Fruit fly (Drosophila melanogaster) whole organism, larva: ENCODE measurements around the gene Prosbeta3.

Source experiments
- noc ChIP-seq: fragments of 200-800 bp; sonication (Bioruptor generic); optimal IDR thresholded peaks from 3 replicates; lab custom pipeline; 2019; ENCODE audit warnings: missing biosample characterization, mild to moderate bottlenecking, missing genetic modification characterization, moderate library complexity

The Prosbeta3 gene

DNA sequence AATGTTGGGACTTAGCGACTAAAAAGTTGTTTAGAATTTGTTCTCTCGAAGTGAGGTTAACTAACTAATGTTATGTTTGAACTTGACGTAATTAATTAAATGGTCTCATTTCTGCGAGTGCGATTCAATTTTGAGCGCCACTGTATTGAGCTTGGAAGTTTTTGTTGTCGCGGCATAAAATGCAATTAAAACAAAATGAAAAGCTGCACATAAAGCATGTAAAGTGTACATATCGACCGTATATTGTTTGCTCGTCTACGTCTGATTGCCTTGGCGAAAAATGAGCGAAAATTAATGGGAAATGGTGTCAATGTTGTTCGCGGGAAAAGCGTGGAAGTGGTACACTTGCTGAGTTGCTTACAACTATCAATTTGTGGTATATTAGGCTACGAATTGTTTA, 10.8 kb upstream of the Prosbeta3 start:
- no peak for TF ChIP-seq noc (tag; lab: Kevin White, UChicago)

DNA sequence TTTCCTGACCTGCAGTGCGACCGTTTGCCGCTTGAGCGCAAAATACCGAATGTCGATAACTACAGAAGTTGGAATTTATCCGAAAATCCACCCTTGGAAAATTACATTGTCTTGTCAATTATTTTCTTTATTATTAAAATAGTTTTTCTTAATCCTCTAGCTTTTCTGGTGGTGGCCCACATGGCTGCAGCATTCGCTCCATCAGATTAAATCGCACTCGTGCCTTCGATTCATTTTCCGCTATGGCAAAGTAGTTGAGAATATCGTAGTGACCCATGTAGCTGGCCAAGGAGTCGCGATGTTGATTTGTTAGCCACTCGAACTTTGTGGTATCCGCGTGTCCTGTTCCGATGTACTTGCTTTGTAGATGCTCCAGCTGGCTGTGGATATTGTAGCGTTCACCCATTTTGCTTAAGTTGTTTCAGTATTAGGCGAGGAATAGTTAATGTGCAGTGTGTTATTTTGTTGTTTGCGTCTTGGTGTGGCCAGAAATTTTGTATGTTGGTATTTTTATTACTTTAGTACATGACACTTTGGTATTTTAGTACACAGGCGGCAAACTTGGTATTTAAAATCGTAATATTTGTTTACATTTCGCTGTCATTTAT, 8.9 kb upstream of the Prosbeta3 start, which contains the start of the genes Kcmf1, Sf3b5 and CG11986:
TSS of gene Kcmf1 (minus strand) at position 51 of the 608 bp plus-strand sequence.
TSS of gene Sf3b5 (minus strand) at position 483 of the 608 bp plus-strand sequence.
TSS of gene CG11986 (plus strand) at position 588 of the 608 bp plus-strand sequence.
- no peak for TF ChIP-seq noc (tag; lab: Kevin White, UChicago)

DNA sequence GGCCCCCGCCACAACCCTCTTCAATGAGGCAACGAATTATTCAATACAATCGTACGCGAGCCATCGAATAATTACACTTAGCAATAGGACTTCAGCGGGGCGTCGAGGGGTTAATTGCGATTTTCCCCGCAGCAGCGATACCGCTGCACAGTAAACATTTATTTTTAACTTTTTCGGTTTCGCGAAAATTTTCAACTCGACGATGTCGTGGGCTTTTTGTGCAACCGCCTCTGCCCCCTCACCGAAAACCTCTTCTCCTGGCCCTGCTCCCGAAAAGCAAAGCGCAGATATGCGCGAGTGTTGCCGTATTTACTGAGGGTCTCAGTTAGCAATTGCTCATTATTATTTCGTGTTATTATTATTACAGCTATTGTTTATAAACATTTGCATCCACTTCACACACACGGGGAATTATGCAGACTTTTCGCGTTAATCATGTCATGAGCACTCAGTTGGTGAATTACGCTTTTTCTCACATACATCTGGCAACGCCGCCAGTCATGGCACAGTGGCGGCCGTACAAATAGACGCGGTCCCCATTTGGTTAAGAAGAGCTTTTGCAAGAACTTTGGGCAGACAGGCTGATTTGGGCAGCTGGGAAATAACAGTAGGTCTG, 7.8 kb upstream of the Prosbeta3 start:
- peak; percentile 75 for TF ChIP-seq noc (tag; lab: Kevin White, UChicago)

DNA sequence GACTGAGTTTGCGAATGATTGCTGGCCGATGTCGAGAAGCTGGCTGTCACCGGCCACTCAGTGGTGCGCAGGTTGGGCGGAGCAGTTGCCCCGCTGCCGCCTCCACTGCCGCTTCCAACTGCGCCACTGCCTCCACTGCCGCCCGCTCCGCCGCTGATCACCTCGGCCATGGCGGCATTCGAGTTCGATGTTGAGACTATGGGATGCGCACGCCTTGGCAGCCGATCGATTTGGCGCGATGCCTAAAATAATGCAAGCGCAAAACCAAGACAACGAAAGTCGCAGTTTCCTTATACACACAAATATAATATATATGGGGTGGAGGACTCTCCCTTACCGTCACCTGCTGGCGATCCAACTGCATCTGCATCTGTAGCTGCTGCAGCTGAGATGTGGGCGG, 5.7 kb upstream of the Prosbeta3 start:
- TF ChIP-seq noc (tag; lab: Kevin White, UChicago): no peak

DNA sequence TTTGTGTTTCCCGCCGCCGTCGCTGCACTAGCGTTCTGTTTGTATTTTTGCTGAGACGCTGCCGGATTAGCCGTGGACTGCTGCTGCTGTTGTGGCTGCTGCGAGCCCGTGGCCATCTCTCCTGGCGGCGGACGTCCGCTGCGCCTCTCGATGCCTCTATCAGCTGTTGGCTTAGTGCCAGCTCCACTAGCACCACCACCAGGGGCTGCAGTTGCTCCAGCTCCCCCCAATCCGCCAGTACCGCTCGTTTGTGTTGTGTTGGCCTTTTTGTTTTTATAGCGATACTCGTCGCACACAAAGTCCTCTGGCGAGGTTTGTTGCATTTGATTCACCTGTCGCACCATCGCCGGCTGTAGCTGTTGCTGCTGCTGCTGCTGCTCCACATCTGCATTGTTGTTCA, 4.7 kb upstream of the Prosbeta3 start:
- TF ChIP-seq noc (tag; lab: Kevin White, UChicago): no peak

DNA sequence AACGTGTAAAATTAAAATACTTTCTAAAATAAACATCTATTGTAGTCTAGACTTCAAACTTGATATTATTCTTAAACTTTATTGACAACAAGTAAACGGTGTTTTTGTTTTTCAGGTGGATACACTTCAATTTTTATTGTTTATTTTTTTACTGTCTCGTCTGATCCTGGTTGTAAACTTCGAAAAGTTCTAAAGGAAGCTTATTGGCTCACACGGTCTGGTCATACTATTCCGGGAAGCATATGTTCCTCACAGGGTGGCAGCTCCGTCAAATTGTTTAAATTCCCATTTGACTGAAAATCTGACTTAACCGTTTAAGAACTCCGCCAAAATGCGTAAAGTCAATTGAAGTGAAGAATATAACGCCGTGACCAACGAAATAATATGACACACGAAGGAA, 2.2 kb upstream of the Prosbeta3 start, which contains the start of gene CG11983:
TSS of gene CG11983 (plus strand) at position 120 of the 400 bp plus-strand sequence.
- no peak for TF ChIP-seq noc (tag; lab: Kevin White, UChicago)

DNA sequence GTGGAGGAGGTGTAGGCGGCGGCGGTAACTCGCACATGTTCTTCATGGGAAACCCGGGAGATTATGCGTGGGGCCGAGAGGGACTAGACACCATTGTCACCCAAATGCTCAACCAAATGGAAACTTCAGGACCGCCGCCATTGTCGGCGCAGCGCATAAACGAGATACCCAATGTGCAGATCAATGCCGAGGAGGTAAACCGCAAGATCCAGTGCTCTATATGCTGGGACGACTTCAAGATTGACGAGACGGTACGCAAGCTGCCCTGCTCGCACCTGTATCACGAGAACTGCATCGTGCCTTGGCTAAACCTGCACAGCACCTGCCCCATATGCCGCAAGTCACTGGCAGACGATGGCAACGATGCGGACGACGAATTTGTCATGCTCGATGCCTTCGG, 1.2 kb upstream of the Prosbeta3 start:
- TF ChIP-seq noc (tag; lab: Kevin White, UChicago): no peak

DNA sequence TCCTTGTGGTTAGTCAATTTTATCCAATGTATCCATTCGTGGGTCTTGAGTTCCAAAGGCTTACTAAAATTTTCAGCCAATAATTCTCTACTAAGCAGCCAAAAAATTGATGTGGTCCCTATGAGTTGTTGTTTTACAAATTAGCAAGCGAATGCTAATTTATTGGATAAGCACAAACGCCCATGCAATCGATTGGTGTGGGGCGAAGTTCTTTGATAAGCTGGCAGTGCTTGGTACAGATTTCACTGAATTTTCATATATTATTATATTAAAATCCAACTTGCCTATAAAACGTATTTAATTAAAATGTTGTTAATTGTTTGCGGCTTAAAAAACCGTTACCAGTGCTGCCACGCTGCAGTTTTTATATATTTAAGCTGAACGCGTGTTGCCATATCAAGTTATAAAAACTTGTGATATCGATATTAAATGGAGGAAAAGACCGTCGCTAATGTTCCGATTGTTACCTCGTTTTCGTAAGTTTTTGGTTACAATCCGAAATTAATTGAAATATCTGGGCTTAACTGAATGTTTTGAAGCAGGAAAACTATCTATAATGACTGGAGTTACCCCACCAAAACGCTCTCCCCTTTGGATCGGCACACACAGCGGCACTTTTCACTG, 2.3 kb downstream of the Prosbeta3 start, which contains the start of the genes CG31100 and CG11980:
TSS of gene CG31100 (minus strand) at position 51 of the 624 bp plus-strand sequence.
TSS of gene CG11980 (plus strand) at position 418 of the 624 bp plus-strand sequence.
- no peak for TF ChIP-seq noc (tag; lab: Kevin White, UChicago)

DNA sequence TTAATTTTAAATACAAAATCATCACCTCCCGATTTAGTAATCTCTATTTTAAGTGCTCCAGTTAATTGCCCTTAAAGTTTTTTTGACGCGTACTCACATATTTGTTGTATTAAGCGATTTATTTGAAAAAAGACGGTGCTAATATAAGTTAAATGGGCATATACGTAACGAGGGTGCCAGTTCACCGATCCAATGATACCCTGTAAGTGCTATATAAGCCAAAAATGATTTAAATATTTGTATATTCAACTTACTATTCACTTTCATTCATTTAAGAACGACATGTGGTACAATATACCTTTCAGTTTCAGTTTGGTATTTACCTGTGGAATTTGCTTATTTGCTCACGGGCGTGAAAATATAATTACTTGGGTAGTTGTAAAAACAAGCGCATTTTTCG, 3.5 kb downstream of the Prosbeta3 start:
- no peak for TF ChIP-seq noc (tag; lab: Kevin White, UChicago)

DNA sequence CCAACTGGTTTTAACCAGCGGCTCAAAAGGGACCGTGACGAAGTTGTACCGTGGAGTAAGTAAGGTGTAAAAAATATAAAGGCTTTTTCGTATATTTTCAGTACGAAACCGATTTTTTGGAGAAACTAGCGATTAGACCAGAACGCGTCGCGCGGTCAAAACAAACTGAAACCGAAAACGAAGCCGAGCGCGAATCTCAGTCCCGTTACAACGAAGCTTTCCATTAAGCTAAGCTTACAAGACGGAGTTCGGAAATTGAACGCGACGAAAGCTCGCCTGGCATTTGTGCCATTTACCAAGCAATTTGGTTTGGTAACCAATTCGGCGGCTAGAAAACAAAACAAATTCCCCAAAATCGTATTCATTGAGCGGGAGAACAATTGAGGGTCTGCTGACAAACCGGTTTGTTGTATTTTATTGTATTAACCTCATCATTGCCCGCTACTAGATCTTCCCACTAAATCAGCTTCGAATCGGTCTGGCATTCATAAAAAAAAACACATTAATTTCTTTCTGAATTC, 4.2 kb downstream of the Prosbeta3 start:
- TF ChIP-seq noc (tag; lab: Kevin White, UChicago): no peak

DNA sequence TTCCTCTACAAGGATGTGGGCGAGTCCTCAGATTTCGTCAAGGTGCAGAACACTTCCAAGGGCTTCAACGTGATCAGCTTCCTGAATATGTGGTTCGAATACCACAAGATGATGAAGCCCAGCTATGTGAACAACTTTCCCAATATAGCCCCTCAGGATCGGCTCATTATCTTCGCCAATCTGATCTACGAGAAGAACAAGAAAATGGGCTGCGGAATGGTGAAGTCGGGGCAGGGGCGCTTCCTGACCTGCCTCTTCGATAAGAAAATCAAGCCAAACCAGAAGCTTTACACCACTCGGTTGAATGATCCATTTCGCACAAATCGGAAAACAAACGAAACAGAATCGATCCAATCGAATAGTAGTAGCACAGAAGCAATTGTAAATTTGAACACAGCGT, 7.8 kb downstream of the Prosbeta3 start:
- TF ChIP-seq noc (tag; lab: Kevin White, UChicago): no peak

DNA sequence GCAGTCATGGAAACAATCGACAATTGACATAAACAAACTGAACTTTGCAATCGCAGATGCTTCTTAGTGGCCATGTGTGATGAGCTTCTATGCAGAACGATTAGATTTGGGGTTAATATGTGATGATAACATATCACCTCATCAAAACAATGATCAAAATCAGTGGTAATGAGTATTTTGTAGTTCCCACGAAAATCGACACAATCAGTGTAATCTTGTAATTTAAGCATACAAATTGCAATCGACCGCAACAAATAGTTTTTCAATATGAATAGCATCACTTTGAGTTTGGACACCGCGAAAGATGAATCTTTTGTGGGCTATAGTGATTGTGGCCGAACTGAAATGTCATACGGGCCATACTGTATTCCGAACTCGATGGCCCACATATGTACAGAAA, 8.6 kb downstream of the Prosbeta3 start, which contains the start of gene CG11977:
TSS of gene CG11977 (plus strand) at position 301 of the 400 bp plus-strand sequence.
- no peak for TF ChIP-seq noc (tag; lab: Kevin White, UChicago)

DNA sequence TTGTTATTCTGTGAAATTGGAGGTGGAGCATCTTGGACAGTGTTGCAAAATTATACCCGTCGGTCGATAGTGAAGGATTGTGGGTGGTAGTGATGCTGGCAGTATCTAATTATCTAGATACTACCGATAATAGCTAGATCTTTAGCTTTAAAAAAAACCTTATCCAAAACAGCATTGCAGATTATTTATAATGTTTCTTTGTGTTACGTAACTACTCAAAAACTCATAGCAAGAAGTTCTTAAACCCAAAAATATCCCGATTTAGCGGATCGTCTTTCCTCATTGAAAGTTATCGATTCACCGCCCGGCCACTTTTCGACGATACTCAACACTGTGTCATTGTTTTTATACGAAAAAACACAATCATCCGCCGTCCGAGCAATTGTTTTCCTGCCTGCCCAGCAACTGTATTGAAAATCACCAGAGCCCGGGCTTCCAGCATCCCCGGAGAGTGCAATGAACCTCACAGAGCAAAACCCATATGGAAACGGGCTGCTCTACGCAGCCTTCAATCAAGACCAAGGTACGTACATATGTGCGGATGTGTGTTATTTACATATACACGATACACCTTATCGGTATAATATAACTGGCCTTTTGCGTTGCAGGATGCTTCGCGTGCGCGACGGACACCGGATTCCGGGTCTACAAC, 13.0 kb downstream of the Prosbeta3 start, which contains the start of gene CG11975:
TSS of gene CG11975 (plus strand) at position 326 of the 652 bp plus-strand sequence.
- TF ChIP-seq noc (tag; lab: Kevin White, UChicago): peak; percentile 73

DNA sequence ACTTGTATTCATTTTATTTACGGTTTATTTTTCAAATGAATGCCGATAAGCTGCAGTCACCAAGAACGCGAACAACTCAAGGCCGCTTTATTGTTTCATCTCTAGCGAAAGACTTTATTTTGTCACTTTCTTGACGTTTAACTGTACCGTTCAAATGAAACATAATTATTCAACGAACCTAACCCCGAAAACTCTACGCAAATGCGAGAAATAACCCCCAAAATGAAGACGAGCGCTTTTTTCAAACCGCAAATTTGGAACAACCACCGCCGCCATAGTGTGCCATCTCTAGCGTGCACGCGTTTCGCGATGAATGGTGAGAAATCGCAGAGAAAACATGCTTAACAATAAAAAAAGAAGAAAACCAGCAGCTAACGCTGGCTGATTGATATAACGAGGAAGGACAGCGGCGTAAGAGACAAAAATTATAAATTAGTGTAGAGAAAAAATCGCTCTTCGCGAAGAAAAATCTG, 21.4 kb downstream of the Prosbeta3 start, which contains the start of gene CG11970:
TSS of gene CG11970 (plus strand) at position 117 of the 473 bp plus-strand sequence.
- TF ChIP-seq noc (tag; lab: Kevin White, UChicago): no peak

DNA sequence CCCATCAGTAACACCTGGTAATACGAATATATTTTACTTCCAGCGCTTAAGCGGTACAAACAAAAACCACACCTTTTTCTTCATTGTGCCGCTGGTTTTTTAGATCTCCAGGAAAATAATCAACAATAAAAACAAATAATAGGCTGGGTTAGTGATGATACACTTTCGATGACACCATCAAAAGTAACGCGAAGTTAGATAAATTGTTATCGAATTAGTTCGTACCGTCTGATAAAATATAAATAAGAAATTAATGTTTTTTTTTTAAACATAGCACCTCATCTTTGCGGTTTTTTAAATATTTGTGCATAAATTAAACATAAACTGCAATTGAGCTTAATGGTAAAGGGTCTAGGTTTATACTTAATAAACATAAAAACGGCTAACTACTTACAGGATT, 21.9 kb downstream of the Prosbeta3 start, which contains the start of gene RagA-B:
TSS of gene RagA-B (minus strand) at position 175 of the 400 bp plus-strand sequence.
- no peak for TF ChIP-seq noc (tag; lab: Kevin White, UChicago)
